Fruit fly (Drosophila melanogaster): Measurements from ENCODE around the gene CG12219.

The CG12219 gene

DNA sequence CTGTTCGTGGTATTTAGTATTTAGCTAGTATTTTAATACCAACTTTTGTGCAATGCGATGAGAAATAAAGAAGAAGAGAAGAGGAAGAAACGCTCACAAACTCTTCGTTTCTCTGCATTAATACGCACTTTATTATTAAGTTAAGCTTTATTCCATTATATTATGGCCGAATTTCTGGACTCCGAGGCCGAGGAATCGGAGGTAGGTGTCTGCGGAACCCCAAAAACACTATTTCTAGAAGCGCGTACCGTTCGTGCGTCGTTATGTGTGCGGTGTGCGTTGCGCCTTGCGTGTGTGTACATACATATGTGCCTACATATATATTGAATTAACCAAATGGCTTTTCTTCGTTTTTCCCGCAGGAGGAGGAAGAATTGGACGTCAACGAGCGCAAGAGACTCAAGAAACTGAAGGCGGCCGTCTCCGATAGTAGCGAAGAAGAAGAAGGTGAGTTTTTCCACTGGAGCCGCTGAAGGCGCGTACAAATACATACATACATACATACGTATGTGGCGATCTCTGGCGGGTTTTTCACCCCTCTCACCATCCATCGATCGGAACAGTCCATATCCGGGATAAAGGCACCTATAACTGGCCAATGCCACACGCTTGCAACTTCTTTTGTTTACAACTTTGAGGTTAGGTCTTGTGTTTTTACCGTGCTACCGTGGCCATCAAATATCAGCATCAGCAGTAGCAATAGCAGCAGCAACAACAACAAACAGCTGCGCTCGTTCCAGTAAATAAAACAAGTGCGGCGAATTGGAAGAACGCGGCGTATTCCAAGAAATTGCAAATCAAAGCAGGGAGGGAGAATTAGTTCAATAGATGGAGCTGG lies 33.1 kb downstream of the CG12219 start, which contains the start of gene Spt6:
TSS of gene Spt6 (plus strand) at position 53 of the 838 bp plus-strand sequence.
- no peak for TF ChIP-seq topi (GFP tag; optimal IDR thresholded peaks at IDR 0.05)
- TF ChIP-seq CG11294 (GFP tag; IDR thresholded peaks at IDR 0.05) = no peak
- TF ChIP-seq CG6854 (GFP tag; optimal IDR thresholded peaks at IDR 0.05) = no peak
- TF ChIP-seq OdsH (GFP tag; optimal IDR thresholded peaks at IDR 0.05) = no peak
- peak; percentile 23 for TF ChIP-seq CG1621 (tag; optimal IDR thresholded peaks at IDR 0.05)
- peak; percentile 34 for TF ChIP-seq svp (GFP tag)
- peak in 1 of 2 experiments; percentile 8 for TF ChIP-seq ss (GFP tag; optimal IDR thresholded peaks at IDR 0.05)
- TF ChIP-seq CG34406 (GFP tag; optimal IDR thresholded peaks at IDR 0.05) = no peak
- TF ChIP-seq CG32006 (GFP tag; optimal IDR thresholded peaks at IDR 0.05) = no peak
- peak; percentile 5 for TF ChIP-seq Eip78C (GFP tag)
- no peak for TF ChIP-seq CG3919 (GFP tag; optimal IDR thresholded peaks at IDR 0.05)
- TF ChIP-seq Hr4 (GFP tag; optimal IDR thresholded peaks at IDR 0.05) = no peak

DNA sequence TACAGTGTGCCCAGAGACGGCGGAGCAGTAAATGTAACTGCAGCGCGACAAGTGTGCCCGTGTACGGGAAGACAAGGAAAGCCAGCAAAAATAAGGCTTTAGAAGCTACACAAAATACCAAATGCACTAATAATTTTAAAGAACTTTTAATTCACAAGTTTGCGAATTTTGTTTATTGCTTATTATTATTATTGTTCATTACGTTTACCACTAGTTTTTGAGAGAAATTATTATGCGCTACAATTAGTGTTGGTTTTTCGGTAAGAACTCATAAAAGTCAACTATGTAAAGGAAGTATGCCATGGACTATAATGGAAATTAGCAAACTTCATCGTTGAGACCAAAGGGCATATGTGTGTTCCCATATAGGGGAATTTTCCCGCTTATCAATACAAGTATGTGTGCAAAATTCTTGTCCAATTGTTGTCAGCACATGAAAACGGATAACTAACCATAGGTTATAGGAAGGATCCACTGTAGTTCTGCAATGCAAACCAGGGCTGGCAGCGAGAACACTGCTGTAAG lies 33.8 kb downstream of the CG12219 start, which contains the start of gene schlank:
TSS of gene schlank (minus strand) at position 42 of the 525 bp plus-strand sequence.
- TF ChIP-seq Gug (GFP tag; IDR thresholded peaks at IDR 0.05) = peak; percentile 42; the same call in 1 of the 2 replicates
- TF ChIP-seq CG10631 (GFP tag; optimal IDR thresholded peaks at IDR 0.05) = no peak
- TF ChIP-seq CG8119 (GFP tag; IDR thresholded peaks at IDR 0.05) = peak; percentile 59
- TF ChIP-seq achi (GFP tag; optimal IDR thresholded peaks at IDR 0.05) = no peak
- TF ChIP-seq vri (GFP tag; optimal IDR thresholded peaks at IDR 0.05) = peak; percentile 32
- TF ChIP-seq net (GFP tag; optimal IDR thresholded peaks at IDR 0.05) = peak; percentile 19
- no peak for TF ChIP-seq CG1621 (tag; optimal IDR thresholded peaks at IDR 0.05)
- no peak for TF ChIP-seq pdm3 (GFP tag; optimal IDR thresholded peaks at IDR 0.05)
- peak; percentile 61 for TF ChIP-seq esn (GFP tag; optimal IDR thresholded peaks at IDR 0.05)
- TF ChIP-seq fkh (GFP tag; optimal IDR thresholded peaks at IDR 0.05) = no peak
- TF ChIP-seq CG9139 (GFP tag; optimal IDR thresholded peaks at IDR 0.05) = no peak
- no peak for TF ChIP-seq CG4318 (GFP tag; optimal IDR thresholded peaks at IDR 0.05)
- TF ChIP-seq topi (GFP tag; optimal IDR thresholded peaks at IDR 0.05) = peak; percentile 43
- no peak for TF ChIP-seq CG8632 (GFP tag; optimal IDR thresholded peaks at IDR 0.05)
- TF ChIP-seq Met (GFP tag; optimal IDR thresholded peaks at IDR 0.05) = peak; percentile 54
- TF ChIP-seq CG6808 (GFP tag; optimal IDR thresholded peaks at IDR 0.05) = no peak
- no peak for TF ChIP-seq ss (GFP tag; optimal IDR thresholded peaks at IDR 0.05)
- no peak for TF ChIP-seq Smox (GFP tag; optimal IDR thresholded peaks at IDR 0.05)
- TF ChIP-seq Hr39 (GFP tag; optimal IDR thresholded peaks at IDR 0.05) = peak; percentile 70
- no peak for TF ChIP-seq CG6854 (GFP tag; optimal IDR thresholded peaks at IDR 0.05)
- peak; percentile 52 for TF ChIP-seq Sox15 (GFP tag; optimal IDR thresholded peaks at IDR 0.05)
- TF ChIP-seq CG11762 (GFP tag; optimal IDR thresholded peaks at IDR 0.05; ENCODE audit: insufficient read depth) = peak; percentile 16
- TF ChIP-seq CG6792 (GFP tag; optimal IDR thresholded peaks at IDR 0.05) = peak; percentile 28
- TF ChIP-seq CG7368 (GFP tag; optimal IDR thresholded peaks at IDR 0.05) = peak; percentile 20
- TF ChIP-seq Eip75B (GFP tag; optimal IDR thresholded peaks at IDR 0.05) = peak; percentile 63
- peak; percentile 68 for TF ChIP-seq CG6163 (GFP tag; IDR thresholded peaks at IDR 0.05)
- TF ChIP-seq Blimp-1 (GFP tag; optimal IDR thresholded peaks at IDR 0.05) = peak; percentile 5
- TF ChIP-seq CG16779 (tag; optimal IDR thresholded peaks at IDR 0.05) = no peak
- TF ChIP-seq dsx (GFP tag; optimal IDR thresholded peaks at IDR 0.05; ENCODE audit: poor library complexity, severe bottlenecking) = peak; percentile 51
- peak; percentile 44 for TF ChIP-seq CG8319 (GFP tag; optimal IDR thresholded peaks at IDR 0.05)
- no peak for TF ChIP-seq Lpt (GFP tag; optimal IDR thresholded peaks at IDR 0.05)
- TF ChIP-seq Ets96B (tag; optimal IDR thresholded peaks at IDR 0.05) = peak; percentile 38
- peak; percentile 61 for TF ChIP-seq cyc (GFP tag; optimal IDR thresholded peaks at IDR 0.05)
- TF ChIP-seq Sox14 (GFP tag; optimal IDR thresholded peaks at IDR 0.05) = peak; percentile 42
- peak; percentile 62 for TF ChIP-seq CG3032 (tag; optimal IDR thresholded peaks at IDR 0.05)
- no peak for TF ChIP-seq OdsH (GFP tag; optimal IDR thresholded peaks at IDR 0.05)
- peak; percentile 29; the same call in 1 of the 2 replicates for TF ChIP-seq CG11294 (GFP tag; IDR thresholded peaks at IDR 0.05)
- TF ChIP-seq CG32006 (GFP tag; optimal IDR thresholded peaks at IDR 0.05) = no peak
- TF ChIP-seq CG34406 (GFP tag; optimal IDR thresholded peaks at IDR 0.05) = peak; percentile 15
- TF ChIP-seq Eip93F (GFP tag; optimal IDR thresholded peaks at IDR 0.05) = no peak
- TF ChIP-seq CG10669 (GFP tag; optimal IDR thresholded peaks at IDR 0.05) = no peak
- TF ChIP-seq CG15336 (GFP tag; IDR thresholded peaks at IDR 0.05) = peak; percentile 62
- TF ChIP-seq acj6 (GFP tag; optimal IDR thresholded peaks at IDR 0.05) = no peak
